Fruit fly (Drosophila melanogaster): ENCODE results near the gene Irp-1B.

Gene Irp-1B

DNA sequence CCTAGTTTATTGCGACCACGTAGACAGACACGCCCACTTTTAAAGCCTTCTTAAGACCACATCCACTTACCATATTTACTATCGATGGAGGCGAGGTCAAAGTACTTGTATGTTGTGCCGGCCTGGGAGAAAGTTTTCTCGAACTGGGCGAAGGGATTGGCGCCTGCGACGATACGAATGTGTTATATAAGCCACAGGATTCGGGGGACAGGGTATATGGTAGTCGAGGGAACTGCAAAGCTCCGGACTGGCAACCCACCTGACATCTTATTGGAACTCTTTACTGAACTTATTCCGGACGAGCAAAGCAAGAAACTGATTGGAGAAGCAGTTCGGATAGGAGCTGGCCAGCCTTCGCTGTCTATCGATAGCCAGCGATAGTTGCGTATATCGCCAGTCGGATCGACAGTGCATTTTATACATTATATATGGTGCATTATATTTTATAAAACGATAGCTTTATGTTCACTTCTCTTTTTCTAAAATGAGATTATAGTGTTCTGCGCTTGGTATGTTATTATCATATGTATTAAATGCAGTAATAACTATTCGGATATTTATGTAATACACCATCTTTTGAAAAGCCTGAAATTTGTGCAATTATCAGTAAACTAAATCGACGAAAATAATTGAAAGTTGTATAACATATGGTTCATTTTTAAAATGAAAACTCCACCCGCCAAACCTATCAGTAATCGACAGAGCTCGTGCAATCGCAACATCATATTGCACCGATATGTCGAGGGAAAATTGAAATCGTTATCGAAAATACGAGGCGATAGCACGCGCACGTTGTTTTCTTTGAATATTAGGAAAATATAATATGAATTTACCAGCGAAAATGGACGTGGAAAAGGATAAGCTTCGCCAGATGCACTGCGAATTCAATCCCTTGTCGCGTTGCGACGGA lies at the start of gene Irp-1B, which contains the start of gene Rrp46:
Gene Irp-1B, minus strand, starts transcription at position 320 of the 910 bp plus-strand sequence.
Gene Rrp46, plus strand, starts transcription at position 752 of the 910 bp plus-strand sequence.
- peak; percentile 3 for TF ChIP-seq cyc (GFP tag; optimal IDR thresholded peaks at IDR 0.05)
- no peak for TF ChIP-seq OdsH (GFP tag; optimal IDR thresholded peaks at IDR 0.05)
- peak; percentile 24 for TF ChIP-seq Hr4 (GFP tag; optimal IDR thresholded peaks at IDR 0.05)
- TF ChIP-seq Met (GFP tag; optimal IDR thresholded peaks at IDR 0.05), result no peak
- peak; percentile 20 for TF ChIP-seq lz (GFP tag; optimal IDR thresholded peaks at IDR 0.05)
- TF ChIP-seq CG6854 (GFP tag; optimal IDR thresholded peaks at IDR 0.05), result peak; percentile 5
- TF ChIP-seq CG11294 (GFP tag; IDR thresholded peaks at IDR 0.05), result no peak
- TF ChIP-seq Ets21C (GFP tag; optimal IDR thresholded peaks at IDR 0.05), result no peak
- TF ChIP-seq Eip75B (GFP tag; optimal IDR thresholded peaks at IDR 0.05), result peak; percentile 16
- TF ChIP-seq Eip78C (GFP tag), result peak; percentile 66
- TF ChIP-seq CG1621 (tag; optimal IDR thresholded peaks at IDR 0.05), result peak; percentile 28
- peak; percentile 20 for TF ChIP-seq esn (GFP tag; optimal IDR thresholded peaks at IDR 0.05)
- no peak for TF ChIP-seq Eip93F (GFP tag; optimal IDR thresholded peaks at IDR 0.05)
- TF ChIP-seq CG9139 (GFP tag; optimal IDR thresholded peaks at IDR 0.05), result peak; percentile 31
- TF ChIP-seq CG8119 (GFP tag; IDR thresholded peaks at IDR 0.05), result peak; percentile 23; the same call in 1 of the 3 replicates
- TF ChIP-seq CG3032 (tag; optimal IDR thresholded peaks at IDR 0.05), result peak; percentile 3
- no peak for TF ChIP-seq CG31627 (GFP tag; optimal IDR thresholded peaks at IDR 0.05)
- peak; percentile 21 for TF ChIP-seq CG16779 (tag; optimal IDR thresholded peaks at IDR 0.05)

DNA sequence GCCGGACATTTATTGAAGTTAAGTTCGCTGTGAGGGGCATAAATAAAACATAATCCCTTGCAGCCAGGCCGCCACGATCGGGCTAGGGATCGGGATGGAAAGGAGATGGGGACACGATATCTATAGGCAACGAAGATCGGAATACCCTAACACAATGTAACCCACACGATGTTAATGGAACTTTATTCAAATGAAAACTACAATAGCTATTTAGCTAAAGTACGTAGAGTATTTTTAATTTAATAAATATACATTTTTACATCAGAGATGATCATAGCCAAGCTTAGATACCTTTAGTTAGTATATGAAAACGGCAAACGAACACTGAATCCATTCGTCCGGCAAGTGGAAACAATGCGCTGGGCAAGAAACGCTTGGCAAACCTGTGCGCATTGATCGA lies 42.2 kb upstream of the Irp-1B start:
- peak; percentile 67 for TF ChIP-seq fd59A (GFP tag; optimal IDR thresholded peaks at IDR 0.05)
- TF ChIP-seq topi (GFP tag; optimal IDR thresholded peaks at IDR 0.05), result peak; percentile 49
- peak; percentile 40 for TF ChIP-seq CG32006 (GFP tag; optimal IDR thresholded peaks at IDR 0.05)
- TF ChIP-seq CG10669 (GFP tag; optimal IDR thresholded peaks at IDR 0.05), result peak; percentile 77
- peak; percentile 77 for TF ChIP-seq CG3032 (tag; optimal IDR thresholded peaks at IDR 0.05)
- peak; percentile 68 for TF ChIP-seq CG9139 (GFP tag; optimal IDR thresholded peaks at IDR 0.05)
- peak; percentile 66 for TF ChIP-seq CG1621 (tag; optimal IDR thresholded peaks at IDR 0.05)
- TF ChIP-seq CG34406 (GFP tag; optimal IDR thresholded peaks at IDR 0.05), result peak; percentile 54
- TF ChIP-seq lz (GFP tag; optimal IDR thresholded peaks at IDR 0.05), result peak; percentile 22
- TF ChIP-seq Gug (GFP tag; IDR thresholded peaks at IDR 0.05), result no peak
- peak; percentile 67 for TF ChIP-seq CG8119 (GFP tag; IDR thresholded peaks at IDR 0.05)
- peak; percentile 68 for TF ChIP-seq dsx (GFP tag; optimal IDR thresholded peaks at IDR 0.05; ENCODE audit: poor library complexity, severe bottlenecking)
- TF ChIP-seq achi (GFP tag; optimal IDR thresholded peaks at IDR 0.05), result peak; percentile 63
- TF ChIP-seq pdm3 (GFP tag; optimal IDR thresholded peaks at IDR 0.05), result peak; percentile 44
- TF ChIP-seq eg (GFP tag; IDR thresholded peaks at IDR 0.05), result 0 out of 3 replicates have a peak, but pooled peaks have one; percentile 20
- TF ChIP-seq Met (GFP tag; optimal IDR thresholded peaks at IDR 0.05), result peak; percentile 35
- 0 out of 2 replicates have a peak, but pooled peaks have one; percentile 20 for TF ChIP-seq CG15336 (GFP tag; IDR thresholded peaks at IDR 0.05)
- TF ChIP-seq CG7368 (GFP tag; optimal IDR thresholded peaks at IDR 0.05), result peak; percentile 27
- no peak for TF ChIP-seq CG11294 (GFP tag; IDR thresholded peaks at IDR 0.05)
- TF ChIP-seq CG6808 (GFP tag; optimal IDR thresholded peaks at IDR 0.05), result peak; percentile 63
- TF ChIP-seq dac (GFP tag; optimal IDR thresholded peaks at IDR 0.05), result no peak
- TF ChIP-seq cyc (GFP tag; optimal IDR thresholded peaks at IDR 0.05), result no peak
- TF ChIP-seq CG31627 (GFP tag; optimal IDR thresholded peaks at IDR 0.05), result no peak
- peak; percentile 52 for TF ChIP-seq OdsH (GFP tag; optimal IDR thresholded peaks at IDR 0.05)
- TF ChIP-seq CG6163 (GFP tag; IDR thresholded peaks at IDR 0.05), result peak; percentile 75
- no peak for TF ChIP-seq CG6276 (GFP tag; optimal IDR thresholded peaks at IDR 0.05)
- peak; percentile 36 for TF ChIP-seq Hr4 (GFP tag; optimal IDR thresholded peaks at IDR 0.05)
- TF ChIP-seq svp (GFP tag), result peak; percentile 79
- no peak for TF ChIP-seq Ets21C (GFP tag; optimal IDR thresholded peaks at IDR 0.05)
- TF ChIP-seq Sox15 (GFP tag; optimal IDR thresholded peaks at IDR 0.05), result no peak
- no peak for TF ChIP-seq CG6854 (GFP tag; optimal IDR thresholded peaks at IDR 0.05)
- no peak for TF ChIP-seq Hr38 (GFP tag; optimal IDR thresholded peaks at IDR 0.05)
- no peak for TF ChIP-seq net (GFP tag; optimal IDR thresholded peaks at IDR 0.05)
- TF ChIP-seq spab (GFP tag; optimal IDR thresholded peaks at IDR 0.05), result peak; percentile 74
- TF ChIP-seq Sox102F (GFP tag; optimal IDR thresholded peaks at IDR 0.05), result peak; percentile 27
- TF ChIP-seq Eip75B (GFP tag; optimal IDR thresholded peaks at IDR 0.05), result peak; percentile 53
- TF ChIP-seq CG8632 (GFP tag; optimal IDR thresholded peaks at IDR 0.05), result peak; percentile 59
- TF ChIP-seq Sox14 (GFP tag; optimal IDR thresholded peaks at IDR 0.05), result peak; percentile 34
- TF ChIP-seq CG11762 (GFP tag; optimal IDR thresholded peaks at IDR 0.05; ENCODE audit: insufficient read depth), result peak; percentile 41
- TF ChIP-seq acj6 (GFP tag; optimal IDR thresholded peaks at IDR 0.05), result peak; percentile 59
- TF ChIP-seq ss (GFP tag; optimal IDR thresholded peaks at IDR 0.05), result peak; percentile 55 to 77
- TF ChIP-seq esn (GFP tag; optimal IDR thresholded peaks at IDR 0.05), result peak; percentile 48
